2 fruit fly cellular contexts compared by ENCODE assay signal in the genomic region with DNA sequence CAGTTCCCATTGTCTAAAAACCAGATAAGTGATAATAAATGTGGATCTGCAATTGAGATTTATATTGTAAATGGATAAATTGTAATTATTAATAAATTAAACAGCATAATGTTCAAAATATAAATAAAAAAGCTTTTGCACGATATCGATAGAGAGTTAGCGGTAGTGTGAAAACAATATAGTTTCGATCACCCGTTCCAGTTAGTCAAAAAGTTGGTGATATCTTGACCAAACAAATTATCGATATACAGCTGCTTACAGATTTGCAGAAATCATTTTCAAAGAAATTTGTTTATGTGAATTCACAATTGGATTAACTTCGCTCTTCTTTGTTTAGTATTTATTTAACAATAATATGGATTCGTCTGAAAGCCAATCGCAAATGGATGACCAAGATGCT.
A peak's percentile ranks its signal among the peaks of the same experiment; 100 is the strongest.
TF ChIP-seq lines count a peak whose summit lies in the region.

A gene (plus strand): TSS at position 267 of the 400 bp plus-strand sequence.

- TF ChIP-seq CTCF in whole organism, embryonic (GFP tag; optimal IDR thresholded peaks at IDR 0.05; lab: Kevin White, UChicago), result no peak

TF ChIP-seq in whole organism, embryonic, 481 proteins besides CTCF, POLR2A, EP300 and RAD21 (continues in another document):
- TF ChIP-seq pan (optimal IDR thresholded peaks at IDR 0.05; lab: Kevin White, UChicago), result no peak
- no peak for TF ChIP-seq pan (GFP tag; optimal IDR thresholded peaks at IDR 0.05 in 1 of 2, IDR thresholded peaks at IDR 0.05 in 1 of 2)
- TF ChIP-seq yki (optimal IDR thresholded peaks at IDR 0.05; lab: Kevin White, UChicago), result no peak
- TF ChIP-seq Doc3 (GFP tag; IDR thresholded peaks at IDR 0.05; lab: Robert Waterston, UW; ENCODE audit: partially characterized antibody), result peak; percentile 46; the same call in 2 of the 3 replicates
- no peak for TF ChIP-seq CG18599 (GFP tag; optimal IDR thresholded peaks at IDR 0.05; lab: Kevin White, UChicago)
- TF ChIP-seq odd (GFP tag; optimal IDR thresholded peaks at IDR 0.05; lab: Kevin White, UChicago), result no peak
- peak; percentile 88 for TF ChIP-seq vnd (GFP tag; IDR thresholded peaks at IDR 0.05; lab: Robert Waterston, UW; ENCODE audit: partially characterized antibody)
- no peak for TF ChIP-seq CG7372 (GFP tag; IDR thresholded peaks at IDR 0.05; lab: Robert Waterston, UW)
- no peak for TF ChIP-seq Vsx1 (GFP tag; optimal IDR thresholded peaks at IDR 0.05; lab: Kevin White, UChicago)
- no peak for TF ChIP-seq h (optimal IDR thresholded peaks at IDR 0.05; lab: Kevin White, UChicago)
- no peak for TF ChIP-seq CG12155 (GFP tag; optimal IDR thresholded peaks at IDR 0.05; lab: Kevin White, UChicago)
- peak; percentile 70 for TF ChIP-seq pfk (GFP tag; optimal IDR thresholded peaks at IDR 0.05; lab: Kevin White, UChicago)
- TF ChIP-seq CG17829 (tag; optimal IDR thresholded peaks at IDR 0.05; lab: Kevin White, UChicago), result peak; percentile 10
- no peak for TF ChIP-seq ranshi (GFP tag; IDR thresholded peaks at IDR 0.05; lab: Robert Waterston, UW)
- TF ChIP-seq Atf3 (GFP tag; optimal IDR thresholded peaks at IDR 0.05; lab: Kevin White, UChicago), result no peak
- no peak for TF ChIP-seq Sox102F (GFP tag; optimal IDR thresholded peaks at IDR 0.05; lab: Kevin White, UChicago)
- no peak for TF ChIP-seq CG7786 (GFP tag; optimal IDR thresholded peaks at IDR 0.05; lab: Kevin White, UChicago)
- TF ChIP-seq chn (GFP tag; optimal IDR thresholded peaks at IDR 0.05; lab: Kevin White, UChicago), result no peak
- TF ChIP-seq caup (GFP tag; optimal IDR thresholded peaks at IDR 0.05; lab: Kevin White, UChicago; ENCODE audit: severe bottlenecking), result no peak
- no peak for TF ChIP-seq Optix (GFP tag; IDR thresholded peaks at IDR 0.05; lab: Robert Waterston, UW)
- TF ChIP-seq sens-2 (GFP tag; IDR thresholded peaks at IDR 0.05; lab: Robert Waterston, UW), result no peak
- no peak for TF ChIP-seq CG14667 (GFP tag; IDR thresholded peaks at IDR 0.05; lab: Robert Waterston, UW)
- no peak for TF ChIP-seq jigr1 (GFP tag; IDR thresholded peaks at IDR 0.05; lab: Robert Waterston, UW)
- no peak for TF ChIP-seq Hr51 (GFP tag; optimal IDR thresholded peaks at IDR 0.05; lab: Kevin White, UChicago)
- no peak for TF ChIP-seq dmrt11E (tag; optimal IDR thresholded peaks at IDR 0.05; lab: Kevin White, UChicago)
- TF ChIP-seq CG14050 (GFP tag; IDR thresholded peaks at IDR 0.05; lab: Robert Waterston, UW), result no peak
- TF ChIP-seq CG9727 (GFP tag; optimal IDR thresholded peaks at IDR 0.05; lab: Kevin White, UChicago), result no peak
- TF ChIP-seq Meics (GFP tag; optimal IDR thresholded peaks at IDR 0.05; lab: Kevin White, UChicago), result no peak
- TF ChIP-seq en (GFP tag; optimal IDR thresholded peaks at IDR 0.05; lab: Kevin White, UChicago), result no peak
- no peak for TF ChIP-seq kni (GFP tag; optimal IDR thresholded peaks at IDR 0.05; lab: Kevin White, UChicago)
- TF ChIP-seq TFAM (GFP tag; optimal IDR thresholded peaks at IDR 0.05; lab: Kevin White, UChicago), result no peak
- TF ChIP-seq eve (GFP tag; optimal IDR thresholded peaks at IDR 0.05; lab: Kevin White, UChicago), result no peak
- TF ChIP-seq ewg (GFP tag; optimal IDR thresholded peaks at IDR 0.05; lab: Kevin White, UChicago), result no peak
- TF ChIP-seq ash1 (GFP tag; optimal IDR thresholded peaks at IDR 0.05; lab: Kevin White, UChicago), result no peak
- no peak for TF ChIP-seq CG1602 (GFP tag; optimal IDR thresholded peaks at IDR 0.05; lab: Kevin White, UChicago)
- TF ChIP-seq Fer3 (tag; optimal IDR thresholded peaks at IDR 0.05; lab: Kevin White, UChicago), result no peak
- TF ChIP-seq Trl (optimal IDR thresholded peaks at IDR 0.05; lab: Kevin White, UChicago), result no peak
- TF ChIP-seq Trl (GFP tag; optimal IDR thresholded peaks at IDR 0.05; lab: Kevin White, UChicago), result no peak
- TF ChIP-seq CG8944 (GFP tag; optimal IDR thresholded peaks at IDR 0.05; lab: Kevin White, UChicago), result no peak
- TF ChIP-seq lov (optimal IDR thresholded peaks at IDR 0.05; lab: Kevin White, UChicago), result no peak
- no peak for TF ChIP-seq lov (GFP tag; IDR thresholded peaks at IDR 0.05; lab: Robert Waterston, UW)
- no peak for TF ChIP-seq Mes4 (GFP tag; optimal IDR thresholded peaks at IDR 0.05; lab: Kevin White, UChicago)
- TF ChIP-seq Gug (GFP tag; IDR thresholded peaks at IDR 0.05; lab: Robert Waterston, UW), result no peak
- TF ChIP-seq repo (GFP tag; optimal IDR thresholded peaks at IDR 0.05; lab: Kevin White, UChicago), result no peak
- TF ChIP-seq CG4820 (GFP tag; optimal IDR thresholded peaks at IDR 0.05; lab: Kevin White, UChicago), result no peak

TF ChIP-seq in whole organism, wandering third instar larva, 38 proteins besides CTCF, POLR2A, EP300 and RAD21:
- no peak for TF ChIP-seq brk (GFP tag; optimal IDR thresholded peaks at IDR 0.05; lab: Kevin White, UChicago)
- TF ChIP-seq sv (GFP tag; optimal IDR thresholded peaks at IDR 0.05; lab: Kevin White, UChicago), result no peak
- no peak for TF ChIP-seq tai (GFP tag; optimal IDR thresholded peaks at IDR 0.05; lab: Kevin White, UChicago)
- TF ChIP-seq N (GFP tag; optimal IDR thresholded peaks at IDR 0.05; lab: Kevin White, UChicago), result peak; percentile 10
- no peak for TF ChIP-seq Rel (GFP tag; optimal IDR thresholded peaks at IDR 0.05; lab: Kevin White, UChicago)
- TF ChIP-seq Rel (tag; optimal IDR thresholded peaks at IDR 0.05; lab: Kevin White, UChicago), result no peak
- TF ChIP-seq lola (GFP tag; optimal IDR thresholded peaks at IDR 0.05; lab: Kevin White, UChicago), result no peak
